Fruit fly (Drosophila melanogaster): ENCODE results near the gene CG10300.
A peak's percentile ranks its signal among the peaks of the same experiment; 100 is the strongest.

- TF ChIP-seq tj (GFP tag; optimal IDR thresholded peaks at IDR 0.05), result peak; percentile 88
- peak; percentile 99 for TF ChIP-seq cic (GFP tag; optimal IDR thresholded peaks at IDR 0.05)
These were observed 12.2 kb downstream of the CG10300 start for dm6 chr3R:23723381-23724034.
